Worm (Caenorhabditis elegans) whole organism, young adult: ENCODE results near the gene M03B6.5.

Source experiments
- B0336.3 ChIP-seq: fragments of 200-800 bp; sonication (Bioruptor generic); IDR thresholded peaks from 2 replicates; pipeline ENCODE4 v1.3.6; 2022; ENCODE audit warnings: missing genetic modification characterization, missing compliant biosample characterization
- F57C9.4 ChIP-seq: sonication (generic microtip); optimal IDR thresholded peaks from 2 replicates; lab custom pipeline; 2017; ENCODE audit warnings: mild to moderate bottlenecking, missing genetic modification characterization, missing compliant biosample characterization
- K12H6.12 ChIP-seq: fragments of 200-800 bp; sonication (Bioruptor generic); optimal IDR thresholded peaks from 2 replicates; lab custom pipeline; 2018; ENCODE audit warnings: mild to moderate bottlenecking, missing genetic modification characterization, missing compliant biosample characterization
- Y53F4B.3 ChIP-seq: fragments of 200-800 bp; sonication (Bioruptor generic); IDR thresholded peaks from 2 replicates; pipeline ENCODE4 v1.3.6; 2022; ENCODE audit warnings: missing genetic modification reagents, missing genetic modification characterization, missing compliant biosample characterization
- Y53G8AR.9 ChIP-seq: fragments of 200-800 bp; sonication (Bioruptor generic); conservative IDR thresholded peaks from 2 replicates; pipeline ENCODE4 v1.3.6; 2022; ENCODE audit warnings: missing genetic modification reagents, missing genetic modification characterization, missing compliant biosample characterization
- Y95B8A.8 ChIP-seq: fragments of 200-800 bp; sonication (Bioruptor generic); IDR thresholded peaks from 2 replicates; pipeline ENCODE4 v1.3.6; 2022; ENCODE audit warnings: missing genetic modification reagents, missing genetic modification characterization, missing compliant biosample characterization
- akir-1 ChIP-seq: fragments of 200-800 bp; sonication (Bioruptor generic); optimal IDR thresholded peaks from 2 replicates; lab custom pipeline; 2018; ENCODE audit warnings: mild to moderate bottlenecking, missing genetic modification characterization, moderate library complexity, missing compliant biosample characterization
- attf-6 ChIP-seq: fragments of 200-800 bp; sonication (Bioruptor generic); IDR thresholded peaks from 2 replicates; pipeline ENCODE4 v1.3.6; 2022; ENCODE audit warnings: missing genetic modification reagents, missing genetic modification characterization, missing compliant biosample characterization
- bed-2 ChIP-seq: fragments of 200-800 bp; sonication (Bioruptor generic); IDR thresholded peaks from 2 replicates; pipeline ENCODE4 v1.3.6; 2022; ENCODE audit warnings: missing genetic modification reagents, missing genetic modification characterization, missing compliant biosample characterization
- chd-7 ChIP-seq: sonication (generic microtip); optimal IDR thresholded peaks from 2 replicates; lab custom pipeline; 2016; ENCODE audit warnings: mild to moderate bottlenecking, missing genetic modification characterization, moderate library complexity, missing compliant biosample characterization
- die-1 ChIP-seq: sonication (generic microtip); optimal IDR thresholded peaks from 2 replicates; lab custom pipeline; 2016; ENCODE audit warnings: missing genotype, mild to moderate bottlenecking, missing genetic modification characterization, missing compliant biosample characterization
- efl-1 ChIP-seq: fragments of 150-350 bp; optimal IDR thresholded peaks from 2 replicates; lab custom pipeline; 2014; ENCODE audit warnings: missing biosample characterization, missing genetic modification reagents, missing genetic modification characterization
- fkh-3 ChIP-seq: sonication (generic microtip); optimal IDR thresholded peaks from 2 replicates; lab custom pipeline; 2016; ENCODE audit warnings: mild to moderate bottlenecking, missing genetic modification characterization, missing compliant biosample characterization
- him-1 ChIP-seq: sonication (generic microtip); optimal IDR thresholded peaks from 2 replicates; lab custom pipeline; 2016; ENCODE audit warnings: missing genotype, missing genetic modification reagents, missing genetic modification characterization, missing compliant biosample characterization
- hlh-12 ChIP-seq: sonication (generic microtip); optimal IDR thresholded peaks from 2 replicates; lab custom pipeline; 2016; ENCODE audit warnings: missing genetic modification characterization, missing compliant biosample characterization
- hmg-20 ChIP-seq: fragments of 200-800 bp; sonication (Bioruptor generic); IDR thresholded peaks from 2 replicates; pipeline ENCODE4 v1.3.6; 2022; ENCODE audit warnings: missing genetic modification reagents, missing genetic modification characterization, missing compliant biosample characterization
- lin-26 ChIP-seq: fragments of 200-800 bp; sonication (Bioruptor generic); IDR thresholded peaks from 2 replicates; pipeline ENCODE4 v1.3.6; 2022; ENCODE audit warnings: missing genetic modification reagents, missing genetic modification characterization, missing compliant biosample characterization
- madf-3 ChIP-seq: fragments of 200-800 bp; sonication (Bioruptor generic); IDR thresholded peaks from 2 replicates; pipeline ENCODE4 v1.3.6; 2022; ENCODE audit warnings: missing genetic modification reagents, missing genetic modification characterization, missing compliant biosample characterization
- madf-8 ChIP-seq: fragments of 200-800 bp; sonication (Bioruptor generic); conservative IDR thresholded peaks from 2 replicates; pipeline ENCODE4 v1.3.6; 2022; ENCODE audit warnings: missing genetic modification reagents, missing genetic modification characterization, missing compliant biosample characterization
- nhr-179 ChIP-seq: sonication (generic microtip); optimal IDR thresholded peaks from 2 replicates; lab custom pipeline; 2016; ENCODE audit warnings: mild to moderate bottlenecking, missing genetic modification characterization, missing compliant biosample characterization
- repo-1 ChIP-seq: sonication (generic microtip); optimal IDR thresholded peaks from 2 replicates; lab custom pipeline; 2017; ENCODE audit warnings: mild to moderate bottlenecking, missing genetic modification characterization, missing compliant biosample characterization
- snpc-1.1 ChIP-seq: sonication (generic microtip); optimal IDR thresholded peaks from 2 replicates; lab custom pipeline; 2017; ENCODE audit warnings: missing genetic modification characterization, mild to moderate bottlenecking, missing compliant biosample characterization, antibody characterized with exemption, moderate library complexity, missing genotype, missing genetic modification reagents; ENCODE audit not compliant: insufficient read depth
- snpc-1.3 ChIP-seq: sonication (generic microtip); optimal IDR thresholded peaks from 2 replicates; lab custom pipeline; 2017; ENCODE audit warnings: missing genetic modification characterization, mild to moderate bottlenecking, missing compliant biosample characterization, antibody characterized with exemption, moderate library complexity, missing genotype, missing genetic modification reagents; ENCODE audit not compliant: insufficient read depth
- snpc-4 ChIP-seq, 5 experiments: fragments of 150-350 bp in 1 of 5; sonication (generic microtip) in 4 of 5; optimal IDR thresholded peaks; 2 replicates each; lab custom pipeline; 2014 to 2018; ENCODE audit warnings: missing genetic modification characterization in 5 of 5, missing biosample characterization in 3 of 5, antibody characterized with exemption in 2 of 5, mild to moderate bottlenecking in 2 of 5, missing compliant biosample characterization in 2 of 5, missing genotype in 2 of 5, moderate library complexity in 2 of 5, missing genetic modification reagents in 1 of 5
- somi-1 ChIP-seq: fragments of 200-800 bp; sonication (Bioruptor generic); optimal IDR thresholded peaks from 2 replicates; lab custom pipeline; 2018; ENCODE audit warnings: mild to moderate bottlenecking, missing genetic modification characterization, missing compliant biosample characterization
- tbx-9 ChIP-seq: sonication (generic microtip); optimal IDR thresholded peaks from 2 replicates; lab custom pipeline; 2016; ENCODE audit warnings: borderline replicate concordance, missing genetic modification characterization, inconsistent platforms, missing compliant biosample characterization
- xnd-1 ChIP-seq: sonication (generic microtip); optimal IDR thresholded peaks from 2 replicates; lab custom pipeline; 2016; ENCODE audit warnings: missing genotype, missing genetic modification reagents, missing genetic modification characterization, missing compliant biosample characterization
- ztf-18 ChIP-seq: sonication (generic microtip); optimal IDR thresholded peaks from 2 replicates; lab custom pipeline; 2016; ENCODE audit warnings: missing genotype, mild to moderate bottlenecking, missing genetic modification characterization, missing compliant biosample characterization
- ztf-22 ChIP-seq: fragments of 200-800 bp; sonication (Bioruptor generic); optimal IDR thresholded peaks from 2 replicates; lab custom pipeline; 2018; ENCODE audit warnings: mild to moderate bottlenecking, missing genetic modification characterization, moderate library complexity, missing compliant biosample characterization
- ztf-25 ChIP-seq: fragments of 200-800 bp; sonication (Bioruptor generic); IDR thresholded peaks from 2 replicates; pipeline ENCODE4 v1.3.6; 2022; ENCODE audit warnings: missing genetic modification reagents, missing genetic modification characterization, missing compliant biosample characterization
- ztf-26 ChIP-seq: sonication (generic microtip); optimal IDR thresholded peaks from 2 replicates; lab custom pipeline; 2017; ENCODE audit warnings: missing genetic modification characterization, missing compliant biosample characterization
- ztf-28 ChIP-seq: fragments of 200-800 bp; sonication (Bioruptor generic); IDR thresholded peaks from 2 replicates; pipeline ENCODE4 v1.3.6; 2022; ENCODE audit warnings: missing genetic modification reagents, missing genetic modification characterization, missing compliant biosample characterization
- ztf-6 ChIP-seq: fragments of 200-800 bp; sonication (Bioruptor generic); IDR thresholded peaks from 2 replicates; pipeline ENCODE4 v1.3.6; 2022; ENCODE audit warnings: missing genetic modification reagents, missing genetic modification characterization, missing compliant biosample characterization

The M03B6.5 gene

ce11 chrX:13811929-13812328 lies 31.8 kb upstream of the M03B6.5 start:
- TF ChIP-seq somi-1 (GFP tag; lab: Kevin White, UChicago) (peak; percentile 47), K12H6.12 (peak; percentile 5), Y95B8A.8 (GFP tag; lab: Robert Waterston, UW) (no peak)

- TF ChIP-seq madf-3 (no peak), snpc-1.1 (tag; lab: Kevin White, UChicago) (no peak), repo-1 (tag; lab: Kevin White, UChicago) (no peak), madf-8 (GFP tag; lab: Robert Waterston, UW) (no peak), attf-6 (no peak), ztf-18 (no peak), lin-26 (GFP tag; lab: Robert Waterston, UW) (no peak), tbx-9 (tag; lab: Kevin White, UChicago) (no peak), hmg-20 (GFP tag; lab: Robert Waterston, UW) (no peak), akir-1 (no peak), efl-1 (GFP tag; lab: Kevin White, UChicago) (no peak), xnd-1 (no peak), ztf-26 (tag; lab: Kevin White, UChicago) (no peak), Y53G8AR.9 (GFP tag; lab: Robert Waterston, UW) (no peak), ztf-6 (GFP tag; lab: Robert Waterston, UW) (no peak), F57C9.4 (tag; lab: Kevin White, UChicago) (no peak), bed-2 (GFP tag; lab: Robert Waterston, UW) (no peak), Y53F4B.3 (GFP tag; lab: Robert Waterston, UW) (no peak)
Measured at ce11 chrX:13818791-13819190, 25.0 kb upstream of the M03B6.5 start.

ce11 chrX:13823482-13823881 lies 20.3 kb upstream of the M03B6.5 start, which contains the start of gene twk-23:
Gene twk-23, minus strand, starts transcription at chrX:13823582.
- TF ChIP-seq snpc-1.3 (tag; lab: Kevin White, UChicago), result no peak
- no peak for TF ChIP-seq ztf-28 (GFP tag; lab: Robert Waterston, UW)
- no peak for TF ChIP-seq nhr-179 (tag; lab: Kevin White, UChicago)
- TF ChIP-seq ztf-22 (GFP tag; lab: Kevin White, UChicago), result no peak
- no peak for TF ChIP-seq hlh-12 (tag; lab: Kevin White, UChicago)
- TF ChIP-seq fkh-3 (tag; lab: Kevin White, UChicago), result no peak
- no peak for TF ChIP-seq chd-7 (tag; lab: Kevin White, UChicago)
- no peak for TF ChIP-seq die-1
- TF ChIP-seq K12H6.12, result no peak

DNA sequence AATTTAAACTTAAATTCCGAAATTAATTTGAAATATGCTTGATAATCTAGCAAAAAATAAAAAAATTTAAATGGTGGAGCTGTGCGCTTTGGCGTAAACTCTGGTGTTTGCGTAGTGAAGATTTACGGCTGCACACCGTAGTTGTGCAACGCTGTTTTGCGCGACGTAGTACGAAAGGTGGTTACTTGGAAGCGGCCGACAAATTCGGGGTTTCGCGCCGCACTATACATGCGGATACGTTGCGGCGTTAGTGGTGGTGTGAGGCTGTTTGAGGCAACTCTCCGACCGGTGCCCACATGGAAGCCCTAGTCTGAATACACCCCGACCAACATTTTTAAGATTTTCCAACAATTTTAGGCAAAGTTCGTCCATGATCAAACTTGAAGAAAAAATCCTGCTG lies 10.3 kb upstream of the M03B6.5 start:
- TF ChIP-seq ztf-25 (GFP tag; lab: Robert Waterston, UW) (peak; percentile 37; the same call in 1 of the 2 replicates), snpc-4 (GFP tag; optimal IDR thresholded peaks at IDR 0.05; lab: Kevin White, UChicago) (no peak), snpc-4 (tag; optimal IDR thresholded peaks at IDR 0.05; lab: Kevin White, UChicago) (peak in 2 of 4 experiments; percentile 81 to 90), him-1 (no peak), die-1 (no peak), B0336.3 (GFP tag; lab: Robert Waterston, UW) (no peak), snpc-1.1 (tag; lab: Kevin White, UChicago) (peak; percentile 25)
- TF ChIP-seq, all 124 proteins: peak for 3
